Worm (Caenorhabditis elegans) whole organism, young adult: Measurements from ENCODE around the gene cwn-1.

Experiments
- B0336.3 ChIP-seq: fragments of 200-800 bp; sonication (Bioruptor generic); IDR thresholded peaks from 2 replicates; pipeline ENCODE4 v1.3.6; 2022; ENCODE audit warnings: missing genetic modification characterization, missing compliant biosample characterization
- F37B4.10 ChIP-seq: fragments of 200-800 bp; sonication (Bioruptor generic); IDR thresholded peaks from 2 replicates; pipeline ENCODE4 v1.3.6; 2022; ENCODE audit warnings: missing genetic modification characterization, missing compliant biosample characterization
- F52B5.7 ChIP-seq: sonication (generic microtip); optimal IDR thresholded peaks from 2 replicates; lab custom pipeline; 2016; ENCODE audit warnings: mild to moderate bottlenecking, missing genetic modification characterization, missing compliant biosample characterization
- K11D2.4 ChIP-seq: fragments of 200-800 bp; sonication (Bioruptor generic); IDR thresholded peaks from 2 replicates; pipeline ENCODE4 v1.3.6; 2022; ENCODE audit warnings: missing genetic modification reagents, missing genetic modification characterization, missing compliant biosample characterization
- aptf-2 ChIP-seq: fragments of 200-800 bp; sonication (Bioruptor generic); conservative IDR thresholded peaks from 2 replicates; pipeline ENCODE4 v1.3.6; 2022; ENCODE audit warnings: missing genetic modification reagents, missing genetic modification characterization, missing compliant biosample characterization
- attf-5 ChIP-seq: fragments of 200-800 bp; sonication (Bioruptor generic); optimal IDR thresholded peaks from 2 replicates; lab custom pipeline; 2018; ENCODE audit warnings: mild to moderate bottlenecking, missing genetic modification characterization, missing compliant biosample characterization
- attf-6 ChIP-seq: fragments of 200-800 bp; sonication (Bioruptor generic); IDR thresholded peaks from 2 replicates; pipeline ENCODE4 v1.3.6; 2022; ENCODE audit warnings: missing genetic modification reagents, missing genetic modification characterization, missing compliant biosample characterization
- cebp-1 ChIP-seq, 2 experiments: fragments of 200-800 bp in 1 of 2; sonication (Bioruptor generic) in 1 of 2; sonication (generic microtip) in 1 of 2; IDR thresholded peaks in 1 of 2; optimal IDR thresholded peaks in 1 of 2; 2 replicates each; pipeline versions ENCODE4 v1.3.6 to Lab custom; 2017 to 2022; ENCODE audit warnings: missing compliant biosample characterization in 2 of 2, missing genetic modification characterization in 2 of 2, mild to moderate bottlenecking in 1 of 2, missing genetic modification reagents in 1 of 2, moderate library complexity in 1 of 2
- ceh-27 ChIP-seq: fragments of 200-800 bp; sonication (Bioruptor generic); optimal IDR thresholded peaks from 2 replicates; lab custom pipeline; 2018; ENCODE audit warnings: mild to moderate bottlenecking, missing genetic modification characterization, moderate library complexity, missing compliant biosample characterization
- dox-1 ChIP-seq: fragments of 200-800 bp; sonication (Bioruptor generic); IDR thresholded peaks from 2 replicates; pipeline ENCODE4 v1.3.6; 2022; ENCODE audit warnings: missing genetic modification reagents, missing genetic modification characterization, missing compliant biosample characterization
- gei-17 ChIP-seq: fragments of 200-800 bp; sonication (Bioruptor generic); optimal IDR thresholded peaks from 2 replicates; lab custom pipeline; 2018; ENCODE audit warnings: mild to moderate bottlenecking, missing genetic modification characterization, missing compliant biosample characterization
- lag-1 ChIP-seq: fragments of 200-800 bp; sonication (Bioruptor generic); IDR thresholded peaks from 2 replicates; pipeline ENCODE4 v1.3.6; 2022; ENCODE audit warnings: missing genetic modification reagents, missing genetic modification characterization, missing compliant biosample characterization
- let-607 ChIP-seq, 2 experiments: fragments of 200-800 bp in 1 of 2; sonication (Bioruptor generic) in 1 of 2; sonication (generic microtip) in 1 of 2; optimal IDR thresholded peaks; 2 replicates each; lab custom pipeline; 2016 to 2018; ENCODE audit warnings: mild to moderate bottlenecking in 2 of 2, missing compliant biosample characterization in 2 of 2, missing genetic modification characterization in 2 of 2, moderate library complexity in 2 of 2, missing genotype in 1 of 2
- lin-26 ChIP-seq: fragments of 200-800 bp; sonication (Bioruptor generic); IDR thresholded peaks from 2 replicates; pipeline ENCODE4 v1.3.6; 2022; ENCODE audit warnings: missing genetic modification reagents, missing genetic modification characterization, missing compliant biosample characterization
- lin-40 ChIP-seq: sonication (generic microtip); optimal IDR thresholded peaks from 2 replicates; lab custom pipeline; 2016; ENCODE audit warnings: missing genetic modification characterization, mild to moderate bottlenecking, missing compliant biosample characterization, missing genotype, missing genetic modification reagents
- lir-1 ChIP-seq: fragments of 200-800 bp; sonication (Bioruptor generic); conservative IDR thresholded peaks from 2 replicates; pipeline ENCODE4 v1.3.6; 2022; ENCODE audit warnings: missing genetic modification reagents, missing genetic modification characterization, missing compliant biosample characterization
- lsl-1 ChIP-seq: fragments of 200-800 bp; sonication (Bioruptor generic); optimal IDR thresholded peaks from 2 replicates; lab custom pipeline; 2018; ENCODE audit warnings: mild to moderate bottlenecking, missing genetic modification characterization, moderate library complexity, missing compliant biosample characterization
- lsy-27 ChIP-seq: sonication (generic microtip); optimal IDR thresholded peaks from 2 replicates; lab custom pipeline; 2017; ENCODE audit warnings: missing genetic modification characterization, mild to moderate bottlenecking, missing compliant biosample characterization, antibody characterized with exemption, missing genotype, borderline replicate concordance; ENCODE audit not compliant: insufficient read depth
- madf-3 ChIP-seq: fragments of 200-800 bp; sonication (Bioruptor generic); IDR thresholded peaks from 2 replicates; pipeline ENCODE4 v1.3.6; 2022; ENCODE audit warnings: missing genetic modification reagents, missing genetic modification characterization, missing compliant biosample characterization
- mel-28 ChIP-seq: sonication (generic microtip); optimal IDR thresholded peaks from 2 replicates; lab custom pipeline; 2016; ENCODE audit warnings: borderline replicate concordance, mild to moderate bottlenecking, missing genetic modification characterization, missing compliant biosample characterization
- nfya-2 ChIP-seq: fragments of 200-800 bp; sonication (Bioruptor generic); IDR thresholded peaks from 2 replicates; pipeline ENCODE4 v1.3.6; 2022; ENCODE audit warnings: missing genetic modification reagents, missing genetic modification characterization, missing compliant biosample characterization
- nfyb-1 ChIP-seq: fragments of 200-800 bp; sonication (Bioruptor generic); IDR thresholded peaks from 2 replicates; pipeline ENCODE4 v1.3.6; 2022; ENCODE audit warnings: missing genetic modification reagents, missing genetic modification characterization, missing compliant biosample characterization
- nhr-80 ChIP-seq: sonication (generic microtip); optimal IDR thresholded peaks from 2 replicates; lab custom pipeline; 2016; ENCODE audit warnings: missing genetic modification characterization, missing compliant biosample characterization
- nhr-90 ChIP-seq: sonication (generic microtip); optimal IDR thresholded peaks from 2 replicates; lab custom pipeline; 2016; ENCODE audit warnings: missing genotype, mild to moderate bottlenecking, missing genetic modification characterization, missing compliant biosample characterization
- pha-4 ChIP-seq: fragments of 150-350 bp; sonication (generic microtip); optimal IDR thresholded peaks from 2 replicates; lab custom pipeline; 2014; ENCODE audit warnings: missing biosample characterization, missing genetic modification reagents, missing genetic modification characterization
- rec-8 ChIP-seq, 2 experiments: sonication (generic microtip); optimal IDR thresholded peaks; 2 replicates each; lab custom pipeline; 2016; ENCODE audit warnings: mild to moderate bottlenecking in 2 of 2, missing genetic modification characterization in 2 of 2, missing genetic modification reagents in 2 of 2, missing genotype in 2 of 2, missing biosample characterization in 1 of 2, missing compliant biosample characterization in 1 of 2, moderate library complexity in 1 of 2
- repo-1 ChIP-seq: sonication (generic microtip); optimal IDR thresholded peaks from 2 replicates; lab custom pipeline; 2017; ENCODE audit warnings: mild to moderate bottlenecking, missing genetic modification characterization, missing compliant biosample characterization
- rpc-1 ChIP-seq, 2 experiments: fragments of 150-350 bp in 1 of 2; sonication (generic microtip) in 1 of 2; optimal IDR thresholded peaks; 2 replicates each; lab custom pipeline; 2014 to 2018; ENCODE audit warnings: missing biosample characterization in 1 of 2, missing genetic modification characterization in 1 of 2, missing genetic modification reagents in 1 of 2, missing genotype in 1 of 2
- snpc-4 ChIP-seq, 5 experiments: fragments of 150-350 bp in 1 of 5; sonication (generic microtip) in 4 of 5; optimal IDR thresholded peaks; 2 replicates each; lab custom pipeline; 2014 to 2018; ENCODE audit warnings: missing genetic modification characterization in 5 of 5, missing biosample characterization in 3 of 5, antibody characterized with exemption in 2 of 5, mild to moderate bottlenecking in 2 of 5, missing compliant biosample characterization in 2 of 5, missing genotype in 2 of 5, moderate library complexity in 2 of 5, missing genetic modification reagents in 1 of 5
- sptf-2 ChIP-seq: fragments of 200-800 bp; sonication (Bioruptor generic); optimal IDR thresholded peaks from 2 replicates; lab custom pipeline; 2018; ENCODE audit warnings: mild to moderate bottlenecking, missing genetic modification characterization, missing compliant biosample characterization
- tbp1 ChIP-seq: fragments of 200-800 bp; sonication (Bioruptor generic); optimal IDR thresholded peaks from 2 replicates; lab custom pipeline; 2018; ENCODE audit warnings: mild to moderate bottlenecking, missing genetic modification characterization, missing compliant biosample characterization
- tlf-1 ChIP-seq: fragments of 200-800 bp; sonication (Bioruptor generic); optimal IDR thresholded peaks from 2 replicates; lab custom pipeline; 2018; ENCODE audit warnings: mild to moderate bottlenecking, missing genetic modification characterization, missing compliant biosample characterization
- unc-130 ChIP-seq: sonication (generic microtip); optimal IDR thresholded peaks from 2 replicates; lab custom pipeline; 2016; ENCODE audit warnings: missing genetic modification reagents, missing genetic modification characterization, missing compliant biosample characterization
- unc-62 ChIP-seq: fragments of 150-350 bp; optimal IDR thresholded peaks from 2 replicates; lab custom pipeline; 2014; ENCODE audit warnings: missing biosample characterization, missing genetic modification reagents, missing genetic modification characterization
- xnd-1 ChIP-seq: sonication (generic microtip); optimal IDR thresholded peaks from 2 replicates; lab custom pipeline; 2016; ENCODE audit warnings: missing genotype, missing genetic modification reagents, missing genetic modification characterization, missing compliant biosample characterization
- zim-3 ChIP-seq: sonication (generic microtip); optimal IDR thresholded peaks from 2 replicates; lab custom pipeline; 2017; ENCODE audit warnings: mild to moderate bottlenecking, missing genetic modification characterization, moderate library complexity, missing compliant biosample characterization
- ztf-25 ChIP-seq: fragments of 200-800 bp; sonication (Bioruptor generic); IDR thresholded peaks from 2 replicates; pipeline ENCODE4 v1.3.6; 2022; ENCODE audit warnings: missing genetic modification reagents, missing genetic modification characterization, missing compliant biosample characterization
- ztf-6 ChIP-seq: fragments of 200-800 bp; sonication (Bioruptor generic); IDR thresholded peaks from 2 replicates; pipeline ENCODE4 v1.3.6; 2022; ENCODE audit warnings: missing genetic modification reagents, missing genetic modification characterization, missing compliant biosample characterization

cwn-1 gene

ce11 chrII:162182-162581 is 28.8 kb upstream of the cwn-1 start, which contains the start of gene etr-1 (continued):
- TF ChIP-seq ztf-6 (GFP tag; lab: Robert Waterston, UW) (no peak), tlf-1 (GFP tag; lab: Kevin White, UChicago) (no peak), tbp1 (GFP tag; lab: Kevin White, UChicago) (peak; percentile 9), nhr-90 (tag; lab: Kevin White, UChicago) (peak; percentile 60), xnd-1 (no peak), lin-26 (GFP tag; lab: Robert Waterston, UW) (no peak), dox-1 (GFP tag; lab: Robert Waterston, UW) (peak; percentile 83)

ce11 chrII:161275-161674 is 27.9 kb upstream of the cwn-1 start:
- TF ChIP-seq nfyb-1 (GFP tag; lab: Robert Waterston, UW), result no peak
- TF ChIP-seq madf-3 (GFP tag; lab: Robert Waterston, UW), result no peak
- TF ChIP-seq mel-28 (tag; lab: Kevin White, UChicago), result no peak
- no peak for TF ChIP-seq rpc-1 (optimal IDR thresholded peaks at IDR 0.05; lab: Kevin White, UChicago)
- no peak for TF ChIP-seq rpc-1 (tag; optimal IDR thresholded peaks at IDR 0.05; lab: Kevin White, UChicago)
- no peak for TF ChIP-seq lin-26 (GFP tag; lab: Robert Waterston, UW)
- TF ChIP-seq F52B5.7 (tag; lab: Kevin White, UChicago), result no peak
- no peak for TF ChIP-seq zim-3
- no peak for TF ChIP-seq gei-17 (GFP tag; lab: Kevin White, UChicago)
- no peak for TF ChIP-seq pha-4 (tag; lab: Kevin White, UChicago)
- TF ChIP-seq repo-1 (tag; lab: Kevin White, UChicago), result no peak

- TF ChIP-seq dox-1 (GFP tag; lab: Robert Waterston, UW), result no peak
- TF ChIP-seq lag-1 (GFP tag; lab: Robert Waterston, UW), result no peak
- no peak for TF ChIP-seq cebp-1 (GFP tag; IDR thresholded peaks at IDR 0.05; lab: Robert Waterston, UW)
- TF ChIP-seq cebp-1 (tag; optimal IDR thresholded peaks at IDR 0.05; lab: Kevin White, UChicago), result no peak
- TF ChIP-seq ztf-25 (GFP tag; lab: Robert Waterston, UW), result no peak
- no peak for TF ChIP-seq B0336.3
- TF ChIP-seq F52B5.7 (tag; lab: Kevin White, UChicago), result no peak
- no peak for TF ChIP-seq rpc-1 (optimal IDR thresholded peaks at IDR 0.05; lab: Kevin White, UChicago)
- TF ChIP-seq rpc-1 (tag; optimal IDR thresholded peaks at IDR 0.05; lab: Kevin White, UChicago), result no peak
- TF ChIP-seq madf-3 (GFP tag; lab: Robert Waterston, UW), result no peak
- TF ChIP-seq tbp1 (GFP tag; lab: Kevin White, UChicago), result no peak
- no peak for TF ChIP-seq ceh-27 (GFP tag; lab: Kevin White, UChicago)
- no peak for TF ChIP-seq nfyb-1 (GFP tag; lab: Robert Waterston, UW)
- no peak for TF ChIP-seq zim-3
- no peak for TF ChIP-seq lir-1 (GFP tag; lab: Robert Waterston, UW)
- no peak for TF ChIP-seq let-607 (tag; optimal IDR thresholded peaks at IDR 0.05; lab: Kevin White, UChicago)
- TF ChIP-seq pha-4 (tag; lab: Kevin White, UChicago), result no peak
- TF ChIP-seq, all 124 proteins: peak for 0
Observed at ce11 chrII:160561-161123, 27.2 kb upstream of the cwn-1 start.

- TF ChIP-seq attf-5 (GFP tag; lab: Kevin White, UChicago), result peak; percentile 37
- no peak for TF ChIP-seq sptf-2
- TF ChIP-seq nhr-80 (tag; lab: Kevin White, UChicago), result peak; percentile 44
- TF ChIP-seq lin-40 (tag; lab: Kevin White, UChicago), result peak; percentile 6
- TF ChIP-seq lsy-27 (tag; lab: Kevin White, UChicago), result no peak
- no peak for TF ChIP-seq K11D2.4 (GFP tag; lab: Robert Waterston, UW)
- TF ChIP-seq nfya-2 (GFP tag; lab: Robert Waterston, UW), result no peak
- no peak for TF ChIP-seq lsl-1 (GFP tag; lab: Kevin White, UChicago)
- no peak for TF ChIP-seq ztf-6 (GFP tag; lab: Robert Waterston, UW)
- TF ChIP-seq snpc-4 (GFP tag; optimal IDR thresholded peaks at IDR 0.05; lab: Kevin White, UChicago), result no peak
- TF ChIP-seq snpc-4 (tag; optimal IDR thresholded peaks at IDR 0.05; lab: Kevin White, UChicago), result no peak
- no peak for TF ChIP-seq F37B4.10 (GFP tag; lab: Robert Waterston, UW)
- TF ChIP-seq aptf-2 (GFP tag; lab: Robert Waterston, UW), result no peak
- TF ChIP-seq unc-62 (GFP tag; lab: Kevin White, UChicago), result no peak
- TF ChIP-seq attf-6 (GFP tag; lab: Robert Waterston, UW), result no peak
- no peak for TF ChIP-seq rec-8 (tag; optimal IDR thresholded peaks at IDR 0.05; lab: Kevin White, UChicago)
- no peak for TF ChIP-seq tbp1 (GFP tag; lab: Kevin White, UChicago)
- no peak for TF ChIP-seq unc-130 (GFP tag; lab: Kevin White, UChicago)
Observed at ce11 chrII:159294-159922, 26.0 kb upstream of the cwn-1 start.
